Worm (Caenorhabditis elegans): Measurements from ENCODE around the gene T28C12.6.

The T28C12.6 gene

DNA sequence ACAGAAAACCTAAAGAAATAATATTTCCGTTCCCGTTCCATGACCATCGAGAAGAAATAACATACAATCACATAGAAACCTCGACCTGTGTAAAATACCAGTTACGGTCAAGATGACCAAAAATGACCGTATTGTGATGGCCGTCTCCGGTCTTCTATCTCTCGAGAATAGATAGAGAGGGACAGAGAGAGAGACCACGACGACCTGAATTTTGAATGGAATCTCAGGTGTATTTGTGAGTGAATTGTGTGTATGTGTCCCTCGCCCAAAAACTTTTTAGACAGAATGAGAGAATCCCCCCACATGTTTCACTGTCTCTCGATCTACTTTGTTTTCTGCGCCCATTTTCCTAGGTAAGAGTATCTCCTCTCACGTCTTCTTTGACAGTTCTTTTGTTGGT, 18.9 kb upstream of the T28C12.6 start:
- TF ChIP-seq flt-1 (GFP tag; IDR thresholded peaks at IDR 0.05) (no peak), med-1 (GFP tag; optimal IDR thresholded peaks at IDR 0.05; ENCODE audit: insufficient read depth) (no peak), klf-2 (GFP tag; conservative IDR thresholded peaks at IDR 0.05) (no peak), cog-1 (tag; optimal IDR thresholded peaks at IDR 0.05) (no peak), ztf-23 (GFP tag; IDR thresholded peaks at IDR 0.05) (no peak), ztf-29 (GFP tag; IDR thresholded peaks at IDR 0.05) (no peak), ref-1 (GFP tag; conservative IDR thresholded peaks at IDR 0.05) (no peak), tab-1 (GFP tag; IDR thresholded peaks at IDR 0.05) (no peak), T22C8.4 (GFP tag; IDR thresholded peaks at IDR 0.05) (no peak)

DNA sequence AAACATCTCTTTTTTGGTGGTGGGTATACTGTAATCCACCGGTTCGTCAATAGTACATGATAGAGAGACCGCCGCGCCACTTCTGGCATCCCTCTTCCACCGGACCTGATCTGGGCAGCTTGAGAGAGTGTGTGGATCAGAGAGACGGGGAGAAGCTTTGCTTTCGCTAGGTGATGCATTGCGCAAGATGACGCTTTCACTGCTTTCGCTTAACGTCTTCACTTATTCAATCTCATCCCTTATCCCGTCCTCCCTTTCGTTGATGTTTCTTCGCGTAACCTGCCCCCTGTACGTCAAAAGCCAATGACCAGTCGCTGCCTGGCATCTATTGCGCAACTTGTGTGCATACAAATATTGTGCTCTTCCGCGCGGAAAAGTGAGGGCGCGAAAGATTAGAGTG, 18.3 kb upstream of the T28C12.6 start:
- TF ChIP-seq med-1 (GFP tag; optimal IDR thresholded peaks at IDR 0.05; ENCODE audit: insufficient read depth) (no peak), flt-1 (GFP tag; IDR thresholded peaks at IDR 0.05) (no peak), ztf-23 (GFP tag; IDR thresholded peaks at IDR 0.05) (no peak), ref-1 (GFP tag; conservative IDR thresholded peaks at IDR 0.05) (no peak), ztf-29 (GFP tag; IDR thresholded peaks at IDR 0.05) (no peak), klf-2 (GFP tag; conservative IDR thresholded peaks at IDR 0.05) (no peak), tab-1 (GFP tag; IDR thresholded peaks at IDR 0.05) (no peak), cog-1 (tag; optimal IDR thresholded peaks at IDR 0.05) (no peak), T22C8.4 (GFP tag; IDR thresholded peaks at IDR 0.05) (no peak)

DNA sequence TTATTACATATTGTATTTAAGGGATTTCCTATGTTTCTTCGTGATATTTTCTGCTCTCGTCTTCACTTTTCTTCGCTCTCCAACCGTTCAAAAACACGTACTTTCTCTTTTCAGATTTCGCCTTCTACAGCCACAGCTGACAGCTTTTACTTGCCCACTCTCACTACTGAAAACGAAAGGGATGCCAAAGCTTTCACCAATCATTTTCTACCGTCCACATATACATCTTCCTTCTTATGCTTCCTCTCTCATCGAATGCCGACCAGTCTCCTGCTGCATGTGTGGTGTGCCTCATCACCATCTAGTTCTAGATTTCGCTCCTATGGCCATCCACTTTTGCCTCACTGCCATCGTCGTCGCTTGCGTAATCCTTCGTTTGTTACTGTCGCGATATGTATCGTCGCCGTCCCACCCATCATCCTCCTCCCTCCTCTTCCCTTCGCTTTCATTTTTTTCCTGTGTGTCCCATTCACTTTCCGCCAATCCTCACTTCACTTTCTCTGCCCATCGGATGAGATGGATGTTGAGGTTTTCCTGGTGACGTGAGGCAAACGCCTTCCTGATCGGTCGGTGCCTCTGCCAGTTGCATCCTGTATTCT, 17.4 kb upstream of the T28C12.6 start:
- TF ChIP-seq ztf-23 (GFP tag; IDR thresholded peaks at IDR 0.05) (no peak), ztf-29 (GFP tag; IDR thresholded peaks at IDR 0.05) (no peak), klf-2 (GFP tag; conservative IDR thresholded peaks at IDR 0.05) (no peak), flt-1 (GFP tag; IDR thresholded peaks at IDR 0.05) (no peak), tab-1 (GFP tag; IDR thresholded peaks at IDR 0.05) (no peak), T22C8.4 (GFP tag; IDR thresholded peaks at IDR 0.05) (no peak), cog-1 (tag; optimal IDR thresholded peaks at IDR 0.05) (no peak), med-1 (GFP tag; optimal IDR thresholded peaks at IDR 0.05; ENCODE audit: insufficient read depth) (no peak), ref-1 (GFP tag; conservative IDR thresholded peaks at IDR 0.05) (no peak)

DNA sequence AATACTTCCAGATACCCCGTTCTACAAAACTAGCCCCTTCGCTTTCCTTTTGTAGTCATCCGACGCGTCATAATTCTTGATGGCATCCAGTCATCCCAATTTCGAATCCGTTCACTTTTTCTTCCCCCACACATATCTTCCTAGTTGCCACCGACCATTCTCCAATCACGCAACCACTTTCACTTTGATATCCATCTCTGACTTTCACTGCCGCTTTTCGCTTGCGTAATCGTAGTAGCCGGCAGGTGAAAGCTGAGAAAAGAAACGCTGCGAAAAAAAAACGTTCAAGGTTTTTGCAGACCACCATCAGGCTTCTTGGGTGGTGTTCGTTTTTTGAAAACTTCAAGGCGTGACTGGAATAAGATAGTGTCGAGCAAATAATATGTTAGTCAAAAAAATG, 16.4 kb upstream of the T28C12.6 start:
- TF ChIP-seq cog-1 (tag; optimal IDR thresholded peaks at IDR 0.05) (no peak), med-1 (GFP tag; optimal IDR thresholded peaks at IDR 0.05; ENCODE audit: insufficient read depth) (no peak), flt-1 (GFP tag; IDR thresholded peaks at IDR 0.05) (no peak), ztf-23 (GFP tag; IDR thresholded peaks at IDR 0.05) (no peak), klf-2 (GFP tag; conservative IDR thresholded peaks at IDR 0.05) (no peak), ref-1 (GFP tag; conservative IDR thresholded peaks at IDR 0.05) (no peak), T22C8.4 (GFP tag; IDR thresholded peaks at IDR 0.05) (no peak), tab-1 (GFP tag; IDR thresholded peaks at IDR 0.05) (no peak), ztf-29 (GFP tag; IDR thresholded peaks at IDR 0.05) (no peak)

DNA sequence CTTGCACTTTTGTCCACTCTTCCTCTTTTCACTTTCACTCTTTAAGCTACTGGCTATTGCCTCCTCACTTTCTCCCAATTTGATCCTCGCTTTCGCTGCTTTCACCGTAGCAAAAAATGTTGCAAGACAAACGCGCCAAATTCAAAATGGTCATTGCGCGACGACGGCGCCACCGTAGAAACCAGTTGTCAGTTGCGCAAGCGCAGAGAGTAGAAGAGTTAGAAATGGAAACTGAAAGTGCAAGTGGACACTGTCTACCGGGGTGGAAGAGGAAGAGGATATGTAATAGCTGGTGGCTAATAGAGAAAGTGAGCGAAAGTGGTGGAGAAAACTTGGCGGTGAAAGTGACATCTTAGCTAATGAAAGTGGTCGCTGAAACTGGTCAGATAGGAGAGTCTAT, 15.2 kb upstream of the T28C12.6 start:
- TF ChIP-seq flt-1 (GFP tag; IDR thresholded peaks at IDR 0.05), result no peak
- no peak for TF ChIP-seq ref-1 (GFP tag; conservative IDR thresholded peaks at IDR 0.05)
- TF ChIP-seq tab-1 (GFP tag; IDR thresholded peaks at IDR 0.05), result no peak
- TF ChIP-seq klf-2 (GFP tag; conservative IDR thresholded peaks at IDR 0.05), result no peak
- no peak for TF ChIP-seq ztf-23 (GFP tag; IDR thresholded peaks at IDR 0.05)
- TF ChIP-seq med-1 (GFP tag; optimal IDR thresholded peaks at IDR 0.05; ENCODE audit: insufficient read depth), result no peak
- TF ChIP-seq cog-1 (tag; optimal IDR thresholded peaks at IDR 0.05), result no peak
- TF ChIP-seq T22C8.4 (GFP tag; IDR thresholded peaks at IDR 0.05), result no peak
- no peak for TF ChIP-seq ztf-29 (GFP tag; IDR thresholded peaks at IDR 0.05)

DNA sequence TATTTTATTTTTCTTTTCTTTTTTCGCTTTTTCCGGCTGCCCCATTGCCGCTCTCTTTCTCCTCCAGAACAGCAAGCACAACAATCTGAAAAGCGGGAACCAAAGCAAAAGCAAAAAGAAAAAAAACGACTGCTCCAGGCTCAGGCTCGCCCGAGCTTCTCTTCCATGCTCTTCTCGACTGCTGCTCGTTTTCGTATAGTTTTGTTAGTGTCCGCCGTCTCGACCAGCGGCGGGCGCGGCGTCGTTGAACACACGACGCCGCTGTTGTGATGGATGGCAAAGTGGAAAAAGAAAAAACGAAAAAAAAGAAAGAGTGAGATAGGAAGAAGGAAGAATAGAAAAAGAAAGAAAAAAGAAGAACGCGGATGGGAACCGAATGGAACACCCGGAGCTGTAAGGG, 14.2 kb upstream of the T28C12.6 start:
- TF ChIP-seq tab-1 (GFP tag; IDR thresholded peaks at IDR 0.05), result no peak
- TF ChIP-seq klf-2 (GFP tag; conservative IDR thresholded peaks at IDR 0.05), result no peak
- TF ChIP-seq ztf-29 (GFP tag; IDR thresholded peaks at IDR 0.05), result no peak
- no peak for TF ChIP-seq ztf-23 (GFP tag; IDR thresholded peaks at IDR 0.05)
- no peak for TF ChIP-seq cog-1 (tag; optimal IDR thresholded peaks at IDR 0.05)
- no peak for TF ChIP-seq med-1 (GFP tag; optimal IDR thresholded peaks at IDR 0.05; ENCODE audit: insufficient read depth)
- no peak for TF ChIP-seq flt-1 (GFP tag; IDR thresholded peaks at IDR 0.05)
- no peak for TF ChIP-seq T22C8.4 (GFP tag; IDR thresholded peaks at IDR 0.05)
- TF ChIP-seq ref-1 (GFP tag; conservative IDR thresholded peaks at IDR 0.05), result no peak

DNA sequence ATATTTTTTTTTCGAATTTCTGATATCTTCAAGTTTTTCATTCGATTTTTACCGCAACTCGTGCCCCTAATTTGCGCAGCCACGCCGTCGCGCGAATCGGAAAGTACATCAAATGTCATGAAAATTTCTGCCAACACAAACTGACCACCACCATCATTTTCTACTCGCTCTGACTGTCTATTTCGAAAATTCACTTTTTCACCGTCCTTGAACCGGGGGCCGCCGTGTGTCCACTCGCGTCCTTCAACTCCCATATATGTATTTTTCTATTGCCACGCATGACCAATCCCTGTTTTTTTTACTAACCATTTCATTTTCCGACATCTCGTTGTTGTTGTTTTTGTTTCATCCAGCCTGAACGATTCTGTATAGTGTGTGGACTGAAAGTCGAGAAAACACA, 13.7 kb upstream of the T28C12.6 start:
- TF ChIP-seq ref-1 (GFP tag; conservative IDR thresholded peaks at IDR 0.05) (no peak), tab-1 (GFP tag; IDR thresholded peaks at IDR 0.05) (no peak), T22C8.4 (GFP tag; IDR thresholded peaks at IDR 0.05) (no peak), flt-1 (GFP tag; IDR thresholded peaks at IDR 0.05) (no peak), med-1 (GFP tag; optimal IDR thresholded peaks at IDR 0.05; ENCODE audit: insufficient read depth) (no peak), ztf-29 (GFP tag; IDR thresholded peaks at IDR 0.05) (no peak), cog-1 (tag; optimal IDR thresholded peaks at IDR 0.05) (no peak), ztf-23 (GFP tag; IDR thresholded peaks at IDR 0.05) (no peak), klf-2 (GFP tag; conservative IDR thresholded peaks at IDR 0.05) (no peak)

DNA sequence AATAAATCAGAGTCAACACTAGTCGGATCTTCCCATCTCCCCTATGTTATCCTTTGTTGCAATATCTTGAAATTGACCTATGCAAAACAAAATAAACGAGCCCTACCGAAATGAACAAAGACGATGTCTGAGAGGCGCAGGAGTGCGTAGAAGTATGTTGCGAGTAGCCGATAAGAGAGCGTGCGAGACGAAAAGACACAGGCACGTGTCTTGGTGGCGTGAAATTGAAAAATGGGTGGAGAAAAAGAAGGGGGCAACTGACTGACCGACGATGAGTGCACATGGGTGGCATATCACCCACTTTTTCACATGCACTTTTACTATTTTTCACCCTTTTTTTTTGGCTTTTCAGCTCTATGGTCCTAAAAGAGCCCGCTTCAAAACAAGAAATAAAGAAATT, 12.2 kb upstream of the T28C12.6 start:
- TF ChIP-seq med-1 (GFP tag; optimal IDR thresholded peaks at IDR 0.05; ENCODE audit: insufficient read depth), result no peak
- no peak for TF ChIP-seq ztf-23 (GFP tag; IDR thresholded peaks at IDR 0.05)
- TF ChIP-seq tab-1 (GFP tag; IDR thresholded peaks at IDR 0.05), result no peak
- no peak for TF ChIP-seq ref-1 (GFP tag; conservative IDR thresholded peaks at IDR 0.05)
- TF ChIP-seq T22C8.4 (GFP tag; IDR thresholded peaks at IDR 0.05), result no peak
- TF ChIP-seq klf-2 (GFP tag; conservative IDR thresholded peaks at IDR 0.05), result no peak
- no peak for TF ChIP-seq cog-1 (tag; optimal IDR thresholded peaks at IDR 0.05)
- TF ChIP-seq ztf-29 (GFP tag; IDR thresholded peaks at IDR 0.05), result no peak
- TF ChIP-seq flt-1 (GFP tag; IDR thresholded peaks at IDR 0.05), result no peak

DNA sequence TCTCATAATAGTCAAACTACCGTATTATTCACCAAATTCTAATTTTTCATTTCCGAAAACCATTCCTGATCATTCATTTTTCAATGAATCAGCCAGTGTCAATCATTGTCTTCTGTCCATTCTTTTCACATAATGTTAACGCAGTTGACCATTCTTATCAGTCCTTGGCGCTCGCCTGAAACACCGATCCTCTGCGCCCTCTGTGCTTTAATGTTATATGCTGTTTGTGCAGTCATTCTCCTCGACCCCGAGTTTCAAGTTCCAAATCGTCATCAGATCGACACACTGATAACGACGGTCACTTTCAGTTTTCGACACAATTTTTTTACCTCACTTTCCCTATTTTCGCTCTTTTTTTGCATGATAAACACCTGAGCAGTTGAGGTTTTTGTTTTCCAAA, 11.0 kb upstream of the T28C12.6 start:
- no peak for TF ChIP-seq ref-1 (GFP tag; conservative IDR thresholded peaks at IDR 0.05)
- TF ChIP-seq ztf-23 (GFP tag; IDR thresholded peaks at IDR 0.05), result no peak
- TF ChIP-seq klf-2 (GFP tag; conservative IDR thresholded peaks at IDR 0.05), result no peak
- no peak for TF ChIP-seq T22C8.4 (GFP tag; IDR thresholded peaks at IDR 0.05)
- no peak for TF ChIP-seq ztf-29 (GFP tag; IDR thresholded peaks at IDR 0.05)
- no peak for TF ChIP-seq med-1 (GFP tag; optimal IDR thresholded peaks at IDR 0.05; ENCODE audit: insufficient read depth)
- TF ChIP-seq tab-1 (GFP tag; IDR thresholded peaks at IDR 0.05), result no peak

Data from whole organism, midembryonic.